Worm (Caenorhabditis elegans) whole organism, late embryonic: ENCODE measurements around the gene vps-53.

Source experiments
- ceh-2 ChIP-seq: sonication (generic microtip); optimal IDR thresholded peaks from 2 replicates; lab custom pipeline; 2016; ENCODE audit warnings: missing genotype, missing genetic modification characterization, missing compliant biosample characterization
- ceh-6 ChIP-seq: fragments of 200-800 bp; sonication (Bioruptor generic); optimal IDR thresholded peaks from 2 replicates; lab custom pipeline; 2018; ENCODE audit warnings: mild to moderate bottlenecking, missing genetic modification characterization, missing compliant biosample characterization
- dve-1 ChIP-seq: sonication (generic microtip); optimal IDR thresholded peaks from 2 replicates; lab custom pipeline; 2017; ENCODE audit warnings: antibody characterized with exemption, mild to moderate bottlenecking, missing genetic modification characterization, missing compliant biosample characterization
- elt-2 ChIP-seq: sonication (generic microtip); optimal IDR thresholded peaks from 2 replicates; lab custom pipeline; 2016; ENCODE audit warnings: missing genetic modification reagents, missing genetic modification characterization, missing compliant biosample characterization
- ets-4 ChIP-seq: sonication (generic microtip); optimal IDR thresholded peaks from 2 replicates; lab custom pipeline; 2016; ENCODE audit warnings: missing genetic modification characterization, missing compliant biosample characterization
- eyg-1 ChIP-seq: sonication (generic microtip); optimal IDR thresholded peaks from 2 replicates; lab custom pipeline; 2016; ENCODE audit warnings: missing genotype, missing genetic modification characterization, missing compliant biosample characterization
- fkh-10 ChIP-seq: fragments of 150-350 bp; optimal IDR thresholded peaks from 2 replicates; lab custom pipeline; 2014; ENCODE audit warnings: missing biosample characterization, missing genetic modification reagents, missing genetic modification characterization
- lim-6 ChIP-seq: sonication (generic microtip); optimal IDR thresholded peaks from 2 replicates; lab custom pipeline; 2016; ENCODE audit warnings: missing genetic modification characterization, missing compliant biosample characterization
- nhr-11 ChIP-seq: fragments of 150-350 bp; optimal IDR thresholded peaks from 2 replicates; lab custom pipeline; 2014; ENCODE audit warnings: missing biosample characterization, missing genetic modification characterization
- pha-2 ChIP-seq: sonication (generic microtip); optimal IDR thresholded peaks from 2 replicates; lab custom pipeline; 2017; ENCODE audit warnings: mild to moderate bottlenecking, missing genetic modification characterization, missing compliant biosample characterization
- pha-4 ChIP-seq: fragments of 150-350 bp; optimal IDR thresholded peaks from 2 replicates; lab custom pipeline; 2018; ENCODE audit warnings: missing biosample characterization, missing genetic modification reagents, missing genetic modification characterization

DNA sequence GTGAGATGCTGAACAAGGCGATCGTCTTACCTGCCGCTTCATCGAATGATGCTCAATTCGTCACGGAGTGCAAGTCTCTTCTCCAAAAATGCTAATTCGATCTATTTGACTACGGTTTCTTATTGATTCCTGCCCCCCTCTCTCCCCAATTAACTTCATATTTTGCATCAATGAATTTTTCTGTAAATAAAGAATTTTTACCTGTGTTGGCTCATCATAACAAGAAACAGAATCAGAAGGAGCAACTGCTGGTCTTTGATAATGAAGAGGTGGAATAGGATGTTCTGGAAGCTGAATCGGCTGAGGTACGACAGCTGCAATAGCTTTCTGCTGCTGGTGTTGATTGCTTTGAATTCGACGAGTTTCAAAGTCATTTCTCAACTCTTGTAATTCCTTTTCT, 2.9 kb upstream of the vps-53 start:
- no peak for TF ChIP-seq eyg-1 (tag; lab: Kevin White, UChicago)
- no peak for TF ChIP-seq ceh-2 (tag; lab: Kevin White, UChicago)
- TF ChIP-seq fkh-10 = no peak
- TF ChIP-seq elt-2 (tag; lab: Kevin White, UChicago) = no peak
- no peak for TF ChIP-seq dve-1
- no peak for TF ChIP-seq pha-2 (tag; lab: Kevin White, UChicago)
- TF ChIP-seq lim-6 (tag; lab: Kevin White, UChicago) = no peak
- no peak for TF ChIP-seq pha-4
- no peak for TF ChIP-seq nhr-11 (tag; lab: Kevin White, UChicago)
- TF ChIP-seq ets-4 (tag; lab: Kevin White, UChicago) = no peak
- TF ChIP-seq ceh-6 (GFP tag; lab: Kevin White, UChicago) = no peak
